Worm (Caenorhabditis elegans) whole organism, L4/young adult: ENCODE measurements around the gene lips-17.

Experiments
- W03F9.2 ChIP-seq: fragments of 150-350 bp; optimal IDR thresholded peaks from 2 replicates; lab custom pipeline; 2014; ENCODE audit warnings: missing biosample characterization, missing genetic modification characterization
- dao-5 ChIP-seq: sonication (generic microtip); optimal IDR thresholded peaks from 2 replicates; lab custom pipeline; 2016; ENCODE audit warnings: missing genotype, missing genetic modification characterization, moderate library complexity, missing compliant biosample characterization
- him-1 ChIP-seq: sonication (generic microtip); optimal IDR thresholded peaks from 2 replicates; lab custom pipeline; 2016; ENCODE audit warnings: missing genotype, missing genetic modification reagents, missing genetic modification characterization, missing compliant biosample characterization

Gene lips-17

ce11 chrII:7607953-7608352 lies at the start of gene lips-17:
Gene lips-17 (plus strand): TSS chrII:7608253.
- no peak for TF ChIP-seq W03F9.2 (tag; lab: Kevin White, UChicago)
- TF ChIP-seq him-1 (tag; lab: Kevin White, UChicago): no peak
- no peak for TF ChIP-seq dao-5 (tag; lab: Kevin White, UChicago)

- TF ChIP-seq W03F9.2 (tag; lab: Kevin White, UChicago) (no peak), dao-5 (tag; lab: Kevin White, UChicago) (no peak), him-1 (tag; lab: Kevin White, UChicago) (no peak)
Observed at ce11 chrII:7558864-7559263, 49.2 kb upstream of the lips-17 start.

ce11 chrII:7560844-7561243 lies 47.2 kb upstream of the lips-17 start:
- TF ChIP-seq dao-5 (tag; lab: Kevin White, UChicago) (no peak), him-1 (tag; lab: Kevin White, UChicago) (no peak), W03F9.2 (tag; lab: Kevin White, UChicago) (no peak)

ce11 chrII:7561494-7561893 lies 46.6 kb upstream of the lips-17 start, which contains the start of the genes ZK1290.11 and ZK1290.1:
Gene ZK1290.11 (minus strand): TSS chrII:7561594.
Gene ZK1290.1 (plus strand): TSS chrII:7561764.
- no peak for TF ChIP-seq dao-5 (tag; lab: Kevin White, UChicago)
- TF ChIP-seq W03F9.2 (tag; lab: Kevin White, UChicago): no peak
- TF ChIP-seq him-1 (tag; lab: Kevin White, UChicago): no peak

ce11 chrII:7562616-7563015 lies 45.4 kb upstream of the lips-17 start:
- no peak for TF ChIP-seq him-1 (tag; lab: Kevin White, UChicago)
- TF ChIP-seq W03F9.2 (tag; lab: Kevin White, UChicago): no peak
- TF ChIP-seq dao-5 (tag; lab: Kevin White, UChicago): no peak

- TF ChIP-seq dao-5 (tag; lab: Kevin White, UChicago) (no peak), W03F9.2 (tag; lab: Kevin White, UChicago) (no peak), him-1 (tag; lab: Kevin White, UChicago) (no peak)
Observed at ce11 chrII:7570305-7570704, 37.7 kb upstream of the lips-17 start, which contains the start of gene F35D2.3. Gene F35D2.3 (plus strand): TSS chrII:7570605.

- TF ChIP-seq W03F9.2 (tag; lab: Kevin White, UChicago): no peak
Observed at ce11 chrII:7570820-7571219, 37.2 kb upstream of the lips-17 start.

- TF ChIP-seq W03F9.2 (tag; lab: Kevin White, UChicago) (no peak), him-1 (tag; lab: Kevin White, UChicago) (no peak), dao-5 (tag; lab: Kevin White, UChicago) (no peak)
Observed at ce11 chrII:7574143-7574542, 33.9 kb upstream of the lips-17 start, which contains the start of gene F35D2.2. Gene F35D2.2 (plus strand): TSS chrII:7574443.

ce11 chrII:7575614-7576013 lies 32.4 kb upstream of the lips-17 start, which contains the start of gene F35D2.1:
Gene F35D2.1 (plus strand): TSS chrII:7575914.
- no peak for TF ChIP-seq dao-5 (tag; lab: Kevin White, UChicago)
- TF ChIP-seq W03F9.2 (tag; lab: Kevin White, UChicago): no peak
- TF ChIP-seq him-1 (tag; lab: Kevin White, UChicago): no peak

- TF ChIP-seq W03F9.2 (tag; lab: Kevin White, UChicago): no peak
- TF ChIP-seq dao-5 (tag; lab: Kevin White, UChicago): no peak
- no peak for TF ChIP-seq him-1 (tag; lab: Kevin White, UChicago)
Observed at ce11 chrII:7577412-7577811, 30.6 kb upstream of the lips-17 start, which contains the start of gene F35D2.6. Gene F35D2.6 (plus strand): TSS chrII:7577712.

- TF ChIP-seq dao-5 (tag; lab: Kevin White, UChicago): no peak
- TF ChIP-seq W03F9.2 (tag; lab: Kevin White, UChicago): no peak
- TF ChIP-seq him-1 (tag; lab: Kevin White, UChicago): no peak
Observed at ce11 chrII:7583555-7583954, 24.5 kb upstream of the lips-17 start, which contains the start of gene mks-3. Gene mks-3 (minus strand): TSS chrII:7583655.

ce11 chrII:7588295-7588694 lies 19.8 kb upstream of the lips-17 start:
- TF ChIP-seq him-1 (tag; lab: Kevin White, UChicago): no peak
- no peak for TF ChIP-seq W03F9.2 (tag; lab: Kevin White, UChicago)
- TF ChIP-seq dao-5 (tag; lab: Kevin White, UChicago): no peak

- TF ChIP-seq dao-5 (tag; lab: Kevin White, UChicago) (no peak), him-1 (tag; lab: Kevin White, UChicago) (peak; percentile 21)
Observed at ce11 chrII:7593227-7593626, 14.8 kb upstream of the lips-17 start.

ce11 chrII:7594262-7594661 lies 13.8 kb upstream of the lips-17 start:
- TF ChIP-seq him-1 (tag; lab: Kevin White, UChicago): no peak
- no peak for TF ChIP-seq dao-5 (tag; lab: Kevin White, UChicago)
- TF ChIP-seq W03F9.2 (tag; lab: Kevin White, UChicago): no peak
